Worm (Caenorhabditis elegans) whole organism, L1 larva: Measurements from ENCODE around the gene sym-2.

Source experiments
- C16A3.4 ChIP-seq: fragments of 150-350 bp; optimal IDR thresholded peaks from 2 replicates; lab custom pipeline; 2014; ENCODE audit warnings: missing biosample characterization, missing genetic modification characterization
- F16B12.6 ChIP-seq: fragments of 150-350 bp; optimal IDR thresholded peaks from 2 replicates; lab custom pipeline; 2014; ENCODE audit warnings: missing biosample characterization, missing genetic modification characterization
- ama-1 ChIP-seq: fragments of 150-350 bp; optimal IDR thresholded peaks from 2 replicates; lab custom pipeline; 2014
- ceh-63 ChIP-seq: fragments of 200-800 bp; sonication (Bioruptor generic); optimal IDR thresholded peaks from 2 replicates; lab custom pipeline; 2018; ENCODE audit warnings: mild to moderate bottlenecking, missing genetic modification characterization, missing compliant biosample characterization
- ceh-82 ChIP-seq, 3 experiments: fragments of 150-350 bp in 1 of 3; sonication (generic microtip) in 2 of 3; optimal IDR thresholded peaks; 2 replicates each; lab custom pipeline; 2014 to 2017; ENCODE audit warnings: missing biosample characterization in 3 of 3, missing genetic modification characterization in 3 of 3
- ceh-88 ChIP-seq: fragments of 200-800 bp; sonication (Bioruptor generic); IDR thresholded peaks from 2 replicates; pipeline ENCODE4 v1.3.6; 2022; ENCODE audit warnings: missing genetic modification characterization, missing compliant biosample characterization
- ceh-90 ChIP-seq: sonication (generic microtip); optimal IDR thresholded peaks from 2 replicates; lab custom pipeline; 2016; ENCODE audit warnings: missing genetic modification characterization, missing compliant biosample characterization
- dpl-1 ChIP-seq, 3 experiments: fragments of 150-350 bp in 2 of 3; sonication (generic microtip) in 1 of 3; optimal IDR thresholded peaks; 2 replicates each; lab custom pipeline; 2014 to 2017; ENCODE audit warnings: missing biosample characterization in 3 of 3, missing genetic modification characterization in 3 of 3, missing genetic modification reagents in 3 of 3
- efl-1 ChIP-seq, 4 experiments: fragments of 150-350 bp; optimal IDR thresholded peaks in 3 of 4; peaks in 1 of 4; 1 replicate in 1 of 4; 2 replicates in 3 of 4; lab custom pipeline; 2014; ENCODE audit warnings: missing biosample characterization in 2 of 4, missing genetic modification characterization in 2 of 4, missing genetic modification reagents in 2 of 4
- egl-13 ChIP-seq: sonication (generic microtip); optimal IDR thresholded peaks from 2 replicates; lab custom pipeline; 2016; ENCODE audit warnings: missing genotype, missing genetic modification reagents, missing genetic modification characterization, missing compliant biosample characterization
- egl-27 ChIP-seq, 2 experiments: fragments of 150-350 bp in 1 of 2; sonication (generic microtip); optimal IDR thresholded peaks; 3 replicates each; lab custom pipeline; 2017 to 2018; ENCODE audit warnings: missing biosample characterization in 2 of 2, missing genetic modification characterization in 2 of 2, missing genetic modification reagents in 2 of 2
- elt-2 ChIP-seq: sonication (generic microtip); optimal IDR thresholded peaks from 2 replicates; lab custom pipeline; 2016; ENCODE audit warnings: missing genetic modification characterization, mild to moderate bottlenecking, inconsistent platforms, missing compliant biosample characterization, missing genetic modification reagents
- elt-3 ChIP-seq, 6 experiments: fragments of 150-350 bp in 1 of 6; sonication (generic microtip); optimal IDR thresholded peaks; 2 replicates each; lab custom pipeline; 2017 to 2018; ENCODE audit warnings: missing biosample characterization in 6 of 6, missing genetic modification characterization in 6 of 6, inconsistent platforms in 1 of 6
- ets-5 ChIP-seq: fragments of 200-800 bp; sonication (Bioruptor generic); IDR thresholded peaks from 2 replicates; pipeline ENCODE4 v1.3.6; 2022; ENCODE audit warnings: missing genetic modification characterization, missing compliant biosample characterization
- fkh-10 ChIP-seq: sonication (generic microtip); optimal IDR thresholded peaks from 2 replicates; lab custom pipeline; 2017; ENCODE audit warnings: missing biosample characterization, missing genetic modification reagents, missing genetic modification characterization
- grh-1 ChIP-seq: fragments of 200-800 bp; sonication (Bioruptor generic); IDR thresholded peaks from 2 replicates; pipeline ENCODE4 v1.3.6; 2022; ENCODE audit warnings: missing genetic modification reagents, missing genetic modification characterization, missing compliant biosample characterization
- hlh-17 ChIP-seq: fragments of 200-800 bp; sonication (Bioruptor generic); optimal IDR thresholded peaks from 2 replicates; lab custom pipeline; 2018; ENCODE audit warnings: missing genetic modification characterization, mild to moderate bottlenecking, missing compliant biosample characterization, moderate library complexity, borderline replicate concordance
- hpl-2 ChIP-seq: fragments of 150-350 bp; optimal IDR thresholded peaks from 2 replicates; lab custom pipeline; 2014; ENCODE audit warnings: missing biosample characterization, missing genetic modification reagents, missing genetic modification characterization
- jun-1 ChIP-seq: fragments of 150-350 bp; optimal IDR thresholded peaks from 2 replicates; lab custom pipeline; 2014; ENCODE audit warnings: missing biosample characterization, missing genetic modification reagents, missing genetic modification characterization
- lin-14 ChIP-seq: fragments of 200-800 bp; sonication (Bioruptor generic); optimal IDR thresholded peaks from 2 replicates; lab custom pipeline; 2018; ENCODE audit warnings: mild to moderate bottlenecking, missing genetic modification characterization, moderate library complexity, missing compliant biosample characterization
- lin-15B ChIP-seq: fragments of 150-350 bp; sonication (generic microtip); optimal IDR thresholded peaks from 3 replicates; lab custom pipeline; 2014; ENCODE audit warnings: missing biosample characterization, missing genetic modification characterization
- lin-35 ChIP-seq, 2 experiments: fragments of 150-350 bp; optimal IDR thresholded peaks; 2 replicates each; lab custom pipeline; 2014; ENCODE audit warnings: missing biosample characterization in 2 of 2, missing genetic modification characterization in 2 of 2, missing genetic modification reagents in 2 of 2
- mep-1 ChIP-seq: fragments of 150-350 bp; optimal IDR thresholded peaks from 2 replicates; lab custom pipeline; 2014; ENCODE audit warnings: missing biosample characterization, missing genetic modification characterization
- nhr-11 ChIP-seq: fragments of 150-350 bp; optimal IDR thresholded peaks from 2 replicates; lab custom pipeline; 2014; ENCODE audit warnings: missing biosample characterization, missing genetic modification characterization
- nhr-19 ChIP-seq: fragments of 200-800 bp; sonication (Bioruptor generic); conservative IDR thresholded peaks from 2 replicates; pipeline ENCODE4 v1.3.6; 2022; ENCODE audit warnings: missing genetic modification characterization, missing compliant biosample characterization
- nhr-20 ChIP-seq: sonication (generic microtip); optimal IDR thresholded peaks from 2 replicates; lab custom pipeline; 2016; ENCODE audit warnings: mild to moderate bottlenecking, missing genetic modification characterization, missing compliant biosample characterization
- nhr-237 ChIP-seq: fragments of 150-350 bp; optimal IDR thresholded peaks from 2 replicates; lab custom pipeline; 2014; ENCODE audit warnings: missing biosample characterization, missing genetic modification characterization
- nhr-28 ChIP-seq: fragments of 150-350 bp; optimal IDR thresholded peaks from 2 replicates; lab custom pipeline; 2014; ENCODE audit warnings: missing biosample characterization, missing genetic modification characterization
- nhr-47 ChIP-seq: sonication (generic microtip); optimal IDR thresholded peaks from 2 replicates; lab custom pipeline; 2016; ENCODE audit warnings: mild to moderate bottlenecking, missing genetic modification characterization, moderate library complexity, missing compliant biosample characterization
- nhr-76 ChIP-seq: sonication (generic microtip); optimal IDR thresholded peaks from 2 replicates; lab custom pipeline; 2017; ENCODE audit warnings: missing biosample characterization, missing genetic modification characterization
- nhr-77 ChIP-seq: fragments of 150-350 bp; optimal IDR thresholded peaks from 2 replicates; lab custom pipeline; 2014; ENCODE audit warnings: missing biosample characterization, missing genetic modification characterization
- nhr-84 ChIP-seq: sonication (generic microtip); optimal IDR thresholded peaks from 2 replicates; lab custom pipeline; 2017; ENCODE audit warnings: missing biosample characterization, missing genetic modification characterization
- nhr-85 ChIP-seq: sonication (generic microtip); peaks from one replicate; lab custom pipeline; 2016; ENCODE audit warnings: missing genetic modification characterization, inconsistent platforms, missing compliant biosample characterization
- nhr-90 ChIP-seq: sonication (generic microtip); optimal IDR thresholded peaks from 2 replicates; lab custom pipeline; 2016; ENCODE audit warnings: mild to moderate bottlenecking, missing genetic modification characterization, missing compliant biosample characterization; ENCODE audit not compliant: poor library complexity
- pax-3 ChIP-seq: fragments of 200-800 bp; sonication (Bioruptor generic); optimal IDR thresholded peaks from 2 replicates; lab custom pipeline; 2018; ENCODE audit warnings: mild to moderate bottlenecking, missing genetic modification characterization, moderate library complexity, missing compliant biosample characterization
- pqm-1 ChIP-seq: sonication (generic microtip); optimal IDR thresholded peaks from 3 replicates; lab custom pipeline; 2017; ENCODE audit warnings: missing biosample characterization, missing genetic modification characterization
- rnt-1 ChIP-seq: sonication (generic microtip); optimal IDR thresholded peaks from 2 replicates; lab custom pipeline; 2016; ENCODE audit warnings: mild to moderate bottlenecking, missing genetic modification characterization, moderate library complexity, missing compliant biosample characterization
- skn-1 ChIP-seq: fragments of 150-350 bp; optimal IDR thresholded peaks from 2 replicates; lab custom pipeline; 2014; ENCODE audit warnings: missing biosample characterization, missing genetic modification characterization
- snu-23 ChIP-seq: sonication (generic microtip); optimal IDR thresholded peaks from 2 replicates; lab custom pipeline; 2016; ENCODE audit warnings: missing genetic modification characterization, missing compliant biosample characterization
- sox-4 ChIP-seq: sonication (generic microtip); optimal IDR thresholded peaks from 2 replicates; lab custom pipeline; 2016; ENCODE audit warnings: missing genetic modification characterization, missing compliant biosample characterization
- sptf-1 ChIP-seq: fragments of 150-350 bp; optimal IDR thresholded peaks from 2 replicates; lab custom pipeline; 2014; ENCODE audit warnings: missing biosample characterization, missing genetic modification characterization
- swsn-7 ChIP-seq: sonication (generic microtip); optimal IDR thresholded peaks from 2 replicates; lab custom pipeline; 2016; ENCODE audit warnings: missing genetic modification characterization, missing compliant biosample characterization
- unc-30 ChIP-seq: sonication (generic microtip); optimal IDR thresholded peaks from 2 replicates; lab custom pipeline; 2017; ENCODE audit warnings: missing biosample characterization, missing genetic modification characterization
- unc-98 ChIP-seq: fragments of 200-800 bp; sonication (Bioruptor generic); IDR thresholded peaks from 2 replicates; pipeline ENCODE4 v1.3.6; 2022; ENCODE audit warnings: missing genetic modification characterization, missing compliant biosample characterization
- vab-15 ChIP-seq: sonication (generic microtip); optimal IDR thresholded peaks from 2 replicates; lab custom pipeline; 2017; ENCODE audit warnings: missing genotype, mild to moderate bottlenecking, missing genetic modification characterization, missing compliant biosample characterization
- zag-1 ChIP-seq: fragments of 150-350 bp; optimal IDR thresholded peaks from 2 replicates; lab custom pipeline; 2014; ENCODE audit warnings: missing biosample characterization, missing genetic modification characterization
- ztf-4 ChIP-seq: fragments of 150-350 bp; optimal IDR thresholded peaks from 2 replicates; lab custom pipeline; 2014; ENCODE audit warnings: missing biosample characterization, missing genetic modification characterization

Gene sym-2

ce11 chrII:9227134-9227533 lies 38.9 kb upstream of the sym-2 start, which contains the start of gene abu-14:
abu-14 (minus strand) TSS chrII:9227214.
- TF ChIP-seq efl-1 (optimal IDR thresholded peaks at IDR 0.05; lab: Kevin White, UChicago), result no peak
- peak in 1 of 2 experiments; percentile 55 for TF ChIP-seq efl-1 (GFP tag; optimal IDR thresholded peaks at IDR 0.05 in 1 of 2; lab: Kevin White, UChicago)
- TF ChIP-seq nhr-20 (tag; lab: Kevin White, UChicago), result no peak
- TF ChIP-seq nhr-84 (tag; lab: Kevin White, UChicago), result no peak

- TF ChIP-seq nhr-84 (tag; lab: Kevin White, UChicago) (no peak), hlh-17 (GFP tag; lab: Kevin White, UChicago) (no peak), nhr-11 (no peak), lin-15B (tag; lab: Kevin White, UChicago) (no peak), jun-1 (no peak), pqm-1 (tag; lab: Kevin White, UChicago) (no peak), ama-1 (no peak), ceh-88 (no peak), nhr-28 (tag; lab: Kevin White, UChicago) (no peak), dpl-1 (GFP tag; optimal IDR thresholded peaks at IDR 0.05; lab: Kevin White, UChicago) (peak in 1 of 3 experiments; percentile 23), fkh-10 (GFP tag; lab: Kevin White, UChicago) (no peak), nhr-47 (tag; lab: Kevin White, UChicago) (no peak), egl-27 (tag; optimal IDR thresholded peaks at IDR 0.05; lab: Kevin White, UChicago) (no peak), lin-35 (GFP tag; optimal IDR thresholded peaks at IDR 0.05; lab: Kevin White, UChicago) (peak in 1 of 2 experiments; percentile 5), vab-15 (tag; lab: Kevin White, UChicago) (no peak), nhr-77 (tag; lab: Kevin White, UChicago) (no peak)
Measured at ce11 chrII:9222969-9223368, 34.7 kb upstream of the sym-2 start, which contains the start of gene ZK1067.3. ZK1067.3 (plus strand) TSS chrII:9223269.

- no peak for TF ChIP-seq ceh-82 (tag; optimal IDR thresholded peaks at IDR 0.05; lab: Kevin White, UChicago)
- TF ChIP-seq nhr-237, result no peak
- TF ChIP-seq lin-14, result no peak
- no peak for TF ChIP-seq unc-30
- TF ChIP-seq pax-3 (tag; lab: Kevin White, UChicago), result no peak
- TF ChIP-seq ceh-88, result no peak
- TF ChIP-seq ets-5 (GFP tag; lab: Robert Waterston, UW), result no peak
- no peak for TF ChIP-seq sox-4 (tag; lab: Kevin White, UChicago)
Measured at ce11 chrII:9213055-9213708, 24.9 kb upstream of the sym-2 start, which contains the start of gene znfx-1. znfx-1 (plus strand) TSS chrII:9213658.

- no peak for TF ChIP-seq zag-1 (tag; lab: Kevin White, UChicago)
- TF ChIP-seq F16B12.6 (tag; lab: Kevin White, UChicago), result no peak
- TF ChIP-seq nhr-19 (GFP tag; lab: Robert Waterston, UW), result no peak
- TF ChIP-seq rnt-1 (tag; lab: Kevin White, UChicago), result peak; percentile 20
- no peak for TF ChIP-seq egl-13
- no peak for TF ChIP-seq C16A3.4 (tag; lab: Kevin White, UChicago)
- no peak for TF ChIP-seq elt-3 (tag; optimal IDR thresholded peaks at IDR 0.05; lab: Kevin White, UChicago)
- no peak for TF ChIP-seq grh-1 (GFP tag; lab: Robert Waterston, UW)
- TF ChIP-seq ceh-90 (tag; lab: Kevin White, UChicago), result no peak
- peak in 1 of 2 experiments; percentile 28 for TF ChIP-seq lin-35 (GFP tag; optimal IDR thresholded peaks at IDR 0.05; lab: Kevin White, UChicago)
- TF ChIP-seq unc-98 (GFP tag; lab: Robert Waterston, UW), result no peak
- TF ChIP-seq sptf-1 (tag; lab: Kevin White, UChicago), result no peak
- no peak for TF ChIP-seq ztf-4
- TF ChIP-seq nhr-28 (tag; lab: Kevin White, UChicago), result no peak
- TF ChIP-seq hpl-2 (GFP tag; lab: Kevin White, UChicago), result no peak
- TF ChIP-seq snu-23 (GFP tag; lab: Kevin White, UChicago), result peak; percentile 42
- TF ChIP-seq elt-2 (tag; lab: Kevin White, UChicago), result peak; percentile 53
- no peak for TF ChIP-seq nhr-76 (tag; lab: Kevin White, UChicago)
- peak; percentile 58 for TF ChIP-seq nhr-85 (tag; lab: Kevin White, UChicago)
- TF ChIP-seq ceh-88, result no peak
- no peak for TF ChIP-seq unc-30
- peak; percentile 43 for TF ChIP-seq nhr-20 (tag; lab: Kevin White, UChicago)
- no peak for TF ChIP-seq mep-1 (tag; lab: Kevin White, UChicago)
- TF ChIP-seq swsn-7 (tag; lab: Kevin White, UChicago), result peak; percentile 14
- no peak for TF ChIP-seq skn-1
- no peak for TF ChIP-seq ceh-63 (GFP tag; lab: Kevin White, UChicago)
- TF ChIP-seq nhr-90 (tag; lab: Kevin White, UChicago), result peak; percentile 42
Measured at ce11 chrII:9211684-9212083, 23.4 kb upstream of the sym-2 start.
